Worm (Caenorhabditis elegans) whole organism, L1 larva: Measurements from ENCODE around the gene gldc-1.
A peak's percentile ranks its signal among the peaks of the same experiment; 100 is the strongest.

Experiments used
- blmp-1 ChIP-seq: fragments of 150-350 bp; optimal IDR thresholded peaks from 2 replicates; lab custom pipeline; 2014; ENCODE audit warnings: missing biosample characterization, missing genetic modification characterization
- egl-27 ChIP-seq, 2 experiments: fragments of 150-350 bp in 1 of 2; sonication (generic microtip); optimal IDR thresholded peaks; 3 replicates each; lab custom pipeline; 2017 to 2018; ENCODE audit warnings: missing biosample characterization in 2 of 2, missing genetic modification characterization in 2 of 2, missing genetic modification reagents in 2 of 2
- fos-1 ChIP-seq: fragments of 150-350 bp; optimal IDR thresholded peaks from 2 replicates; lab custom pipeline; 2014; ENCODE audit warnings: missing biosample characterization, missing genetic modification characterization
- irx-1 ChIP-seq: sonication (generic microtip); optimal IDR thresholded peaks from 2 replicates; lab custom pipeline; 2016; ENCODE audit warnings: missing genetic modification characterization, missing compliant biosample characterization
- nhr-12 ChIP-seq: sonication (generic microtip); optimal IDR thresholded peaks from 2 replicates; lab custom pipeline; 2017; ENCODE audit warnings: missing biosample characterization, missing genetic modification characterization
- nhr-28 ChIP-seq: fragments of 150-350 bp; optimal IDR thresholded peaks from 2 replicates; lab custom pipeline; 2014; ENCODE audit warnings: missing biosample characterization, missing genetic modification characterization
- nhr-85 ChIP-seq: sonication (generic microtip); peaks from one replicate; lab custom pipeline; 2016; ENCODE audit warnings: missing genetic modification characterization, inconsistent platforms, missing compliant biosample characterization
- skn-1 ChIP-seq: fragments of 150-350 bp; optimal IDR thresholded peaks from 2 replicates; lab custom pipeline; 2014; ENCODE audit warnings: missing biosample characterization, missing genetic modification characterization
- sox-4 ChIP-seq: sonication (generic microtip); optimal IDR thresholded peaks from 2 replicates; lab custom pipeline; 2016; ENCODE audit warnings: missing genetic modification characterization, missing compliant biosample characterization
- unc-62 ChIP-seq: fragments of 150-350 bp; optimal IDR thresholded peaks from 2 replicates; lab custom pipeline; 2014; ENCODE audit warnings: missing biosample characterization, missing genetic modification reagents, missing genetic modification characterization
- unc-86 ChIP-seq: sonication (generic microtip); optimal IDR thresholded peaks from 2 replicates; lab custom pipeline; 2016; ENCODE audit warnings: missing genetic modification characterization, missing compliant biosample characterization

DNA sequence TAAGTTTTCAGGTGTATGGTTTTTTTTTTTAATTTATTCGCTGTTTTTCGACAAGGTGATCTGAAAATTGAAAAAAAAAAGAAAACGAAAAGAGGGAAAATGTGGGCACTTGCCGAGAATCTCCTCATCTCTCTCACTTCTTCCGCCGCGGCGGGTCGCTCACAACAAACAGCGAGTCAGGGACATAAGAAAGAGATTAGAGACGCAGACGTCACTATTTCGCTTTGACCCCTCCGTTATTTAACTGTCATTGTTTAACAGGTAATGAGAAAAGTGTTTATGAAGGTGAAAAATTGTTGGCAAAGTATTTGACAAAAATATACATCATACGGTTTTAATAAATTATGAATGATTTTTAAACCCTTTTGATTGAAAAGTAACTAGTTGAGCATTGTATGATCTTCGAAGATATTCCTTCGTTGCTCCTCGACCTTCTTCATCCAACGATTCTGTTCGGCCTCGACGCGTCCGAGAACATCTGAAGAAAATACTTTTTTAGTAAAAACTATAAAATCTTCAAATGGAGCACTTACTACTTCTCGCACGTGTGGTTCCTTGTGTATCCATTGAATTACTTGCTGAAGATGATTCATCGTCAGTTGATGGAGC, 4.1 kb upstream of the gldc-1 start:
- no peak for TF ChIP-seq fos-1 (tag; lab: Kevin White, UChicago)
- no peak for TF ChIP-seq sox-4 (tag; lab: Kevin White, UChicago)
- peak; percentile 93 for TF ChIP-seq blmp-1
- no peak for TF ChIP-seq unc-86 (tag; lab: Kevin White, UChicago)
- TF ChIP-seq nhr-12 (tag; lab: Kevin White, UChicago) = no peak
- no peak for TF ChIP-seq unc-62
- peak; percentile 65 for TF ChIP-seq nhr-85 (tag; lab: Kevin White, UChicago)
- no peak for TF ChIP-seq irx-1 (tag; lab: Kevin White, UChicago)
- TF ChIP-seq nhr-28 (tag; lab: Kevin White, UChicago) = no peak
- no peak for TF ChIP-seq skn-1 (tag; lab: Kevin White, UChicago)
- TF ChIP-seq egl-27 (tag; optimal IDR thresholded peaks at IDR 0.05; lab: Kevin White, UChicago) = no peak
